Worm (Caenorhabditis elegans) whole organism, L2 larva: Measurements from ENCODE around the gene C13A2.1.
A peak's percentile ranks its signal among the peaks of the same experiment; 100 is the strongest.

Source experiments
- C34F6.9 ChIP-seq: fragments of 150-350 bp; optimal IDR thresholded peaks from 2 replicates; lab custom pipeline; 2014; ENCODE audit warnings: missing biosample characterization, missing genetic modification characterization
- F13H6.1 ChIP-seq: sonication (generic microtip); optimal IDR thresholded peaks from 2 replicates; lab custom pipeline; 2016; ENCODE audit warnings: missing genetic modification characterization, missing compliant biosample characterization
- R02D3.7 ChIP-seq: fragments of 150-350 bp; optimal IDR thresholded peaks from 2 replicates; lab custom pipeline; 2014; ENCODE audit warnings: missing biosample characterization, missing genetic modification characterization
- ZK546.5 ChIP-seq: sonication (generic microtip); optimal IDR thresholded peaks from 2 replicates; lab custom pipeline; 2017; ENCODE audit warnings: missing biosample characterization, missing genetic modification characterization
- alr-1 ChIP-seq: fragments of 150-350 bp; optimal IDR thresholded peaks from 2 replicates; lab custom pipeline; 2014; ENCODE audit warnings: missing biosample characterization, missing genetic modification characterization
- ama-1 ChIP-seq: fragments of 150-350 bp; optimal IDR thresholded peaks from 2 replicates; lab custom pipeline; 2018; ENCODE audit warnings: inconsistent platforms
- blmp-1 ChIP-seq: sonication (generic microtip); optimal IDR thresholded peaks from 2 replicates; lab custom pipeline; 2017; ENCODE audit warnings: missing genetic modification characterization, mild to moderate bottlenecking, missing compliant biosample characterization, antibody characterized with exemption, moderate library complexity; ENCODE audit not compliant: insufficient read depth
- ceh-82 ChIP-seq: fragments of 150-350 bp; optimal IDR thresholded peaks from 2 replicates; lab custom pipeline; 2014; ENCODE audit warnings: missing biosample characterization, missing genetic modification characterization
- crh-2 ChIP-seq: sonication (generic microtip); optimal IDR thresholded peaks from 2 replicates; lab custom pipeline; 2017; ENCODE audit warnings: missing biosample characterization, missing genetic modification characterization
- elt-1 ChIP-seq: fragments of 150-350 bp; optimal IDR thresholded peaks from 2 replicates; lab custom pipeline; 2014; ENCODE audit warnings: missing biosample characterization, missing genetic modification characterization
- elt-3 ChIP-seq: sonication (generic microtip); optimal IDR thresholded peaks from 2 replicates; lab custom pipeline; 2017; ENCODE audit warnings: missing biosample characterization, missing genetic modification characterization
- lin-13 ChIP-seq: fragments of 150-350 bp; optimal IDR thresholded peaks from 2 replicates; lab custom pipeline; 2014; ENCODE audit warnings: missing biosample characterization, missing genetic modification reagents, missing genetic modification characterization
- lin-39 ChIP-seq: fragments of 150-350 bp; optimal IDR thresholded peaks from 2 replicates; lab custom pipeline; 2014; ENCODE audit warnings: missing biosample characterization, missing genetic modification reagents, missing genetic modification characterization
- lsy-2 ChIP-seq, 2 experiments: fragments of 150-350 bp in 1 of 2; sonication (generic microtip) in 1 of 2; optimal IDR thresholded peaks; 2 replicates each; lab custom pipeline; 2014 to 2017; ENCODE audit warnings: missing biosample characterization in 2 of 2, missing genetic modification characterization in 2 of 2
- mab-5 ChIP-seq: fragments of 150-350 bp; optimal IDR thresholded peaks from 2 replicates; lab custom pipeline; 2014; ENCODE audit warnings: missing biosample characterization, missing genetic modification characterization
- mbf-1 ChIP-seq: sonication (generic microtip); optimal IDR thresholded peaks from 2 replicates; lab custom pipeline; 2017; ENCODE audit warnings: missing biosample characterization, missing genetic modification characterization
- mdl-1 ChIP-seq, 2 experiments: fragments of 150-350 bp in 1 of 2; sonication (generic microtip) in 1 of 2; optimal IDR thresholded peaks; 2 replicates each; lab custom pipeline; 2017; ENCODE audit warnings: missing biosample characterization in 2 of 2, missing genetic modification characterization in 2 of 2
- nhr-10 ChIP-seq: sonication (generic microtip); optimal IDR thresholded peaks from 2 replicates; lab custom pipeline; 2017; ENCODE audit warnings: missing biosample characterization, missing genetic modification characterization
- nhr-23 ChIP-seq: fragments of 150-350 bp; optimal IDR thresholded peaks from 2 replicates; lab custom pipeline; 2014; ENCODE audit warnings: missing biosample characterization, missing genetic modification reagents, missing genetic modification characterization
- nhr-237 ChIP-seq: fragments of 150-350 bp; optimal IDR thresholded peaks from 2 replicates; lab custom pipeline; 2014; ENCODE audit warnings: missing biosample characterization, missing genetic modification characterization
- nhr-25 ChIP-seq: fragments of 150-350 bp; sonication (generic microtip); optimal IDR thresholded peaks from 3 replicates; lab custom pipeline; 2014; ENCODE audit warnings: missing biosample characterization, missing genetic modification characterization
- nhr-6 ChIP-seq: fragments of 150-350 bp; optimal IDR thresholded peaks from 2 replicates; lab custom pipeline; 2014; ENCODE audit warnings: missing biosample characterization, missing genetic modification characterization
- nhr-77 ChIP-seq: fragments of 150-350 bp; optimal IDR thresholded peaks from 2 replicates; lab custom pipeline; 2014; ENCODE audit warnings: missing biosample characterization, missing genetic modification characterization
- peb-1 ChIP-seq: fragments of 150-350 bp; optimal IDR thresholded peaks from 2 replicates; lab custom pipeline; 2014; ENCODE audit warnings: missing biosample characterization, missing genetic modification characterization
- sem-4 ChIP-seq: fragments of 150-350 bp; optimal IDR thresholded peaks from 2 replicates; lab custom pipeline; 2014; ENCODE audit warnings: missing biosample characterization, missing genetic modification reagents, missing genetic modification characterization
- skn-1 ChIP-seq: sonication (generic microtip); optimal IDR thresholded peaks from 2 replicates; lab custom pipeline; 2017; ENCODE audit warnings: missing biosample characterization, missing genetic modification characterization
- sma-3 ChIP-seq: sonication (generic microtip); optimal IDR thresholded peaks from 2 replicates; lab custom pipeline; 2016; ENCODE audit warnings: missing genetic modification reagents, missing genetic modification characterization, missing compliant biosample characterization
- sma-9 ChIP-seq, 2 experiments: fragments of 150-350 bp in 1 of 2; sonication (generic microtip) in 1 of 2; optimal IDR thresholded peaks; 2 replicates each; lab custom pipeline; 2014 to 2016; ENCODE audit warnings: missing genetic modification characterization in 2 of 2, mild to moderate bottlenecking in 1 of 2, missing biosample characterization in 1 of 2, missing compliant biosample characterization in 1 of 2, missing genetic modification reagents in 1 of 2, moderate library complexity in 1 of 2
- snpc-4 ChIP-seq: fragments of 150-350 bp; optimal IDR thresholded peaks from 2 replicates; lab custom pipeline; 2014; ENCODE audit warnings: missing biosample characterization, missing genetic modification characterization
- unc-39 ChIP-seq: fragments of 150-350 bp; optimal IDR thresholded peaks from 2 replicates; lab custom pipeline; 2014; ENCODE audit warnings: missing biosample characterization, missing genetic modification characterization
- unc-62 ChIP-seq: fragments of 150-350 bp; optimal IDR thresholded peaks from 2 replicates; lab custom pipeline; 2014; ENCODE audit warnings: missing biosample characterization, missing genetic modification reagents, missing genetic modification characterization
- zag-1 ChIP-seq: fragments of 150-350 bp; optimal IDR thresholded peaks from 2 replicates; lab custom pipeline; 2014; ENCODE audit warnings: missing biosample characterization, missing genetic modification characterization
- ztf-1 ChIP-seq: fragments of 200-800 bp; sonication (Bioruptor generic); conservative IDR thresholded peaks from 2 replicates; pipeline ENCODE4 v1.3.6; 2022; ENCODE audit warnings: missing genetic modification characterization, missing compliant biosample characterization

C13A2.1 gene

DNA sequence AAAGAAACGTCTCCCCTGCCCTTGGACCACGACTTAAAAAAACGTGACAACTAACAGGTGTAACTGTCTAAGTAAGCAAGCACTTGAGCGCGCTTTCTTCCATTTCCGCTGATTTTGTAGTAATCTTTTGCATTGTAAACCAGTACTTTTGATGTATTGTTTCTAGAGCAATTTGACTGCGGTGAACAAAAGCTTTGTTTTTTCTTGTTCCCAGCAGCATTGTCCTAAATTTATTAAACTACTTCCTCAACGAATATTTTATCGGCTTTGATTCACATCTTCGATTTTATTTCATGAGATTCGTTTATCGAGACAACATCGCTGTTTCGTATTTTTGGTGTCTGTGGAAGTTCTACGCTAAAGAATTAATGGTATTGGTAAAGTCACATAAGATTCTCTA is at the start of gene C13A2.1:
Gene C13A2.1 (plus strand): TSS at position 301 of the 400 bp plus-strand sequence.
- TF ChIP-seq snpc-4 (tag; lab: Kevin White, UChicago) (no peak), peb-1 (tag; lab: Kevin White, UChicago) (no peak), zag-1 (tag; lab: Kevin White, UChicago) (no peak), F13H6.1 (tag; lab: Kevin White, UChicago) (no peak), elt-1 (peak; percentile 6)

DNA sequence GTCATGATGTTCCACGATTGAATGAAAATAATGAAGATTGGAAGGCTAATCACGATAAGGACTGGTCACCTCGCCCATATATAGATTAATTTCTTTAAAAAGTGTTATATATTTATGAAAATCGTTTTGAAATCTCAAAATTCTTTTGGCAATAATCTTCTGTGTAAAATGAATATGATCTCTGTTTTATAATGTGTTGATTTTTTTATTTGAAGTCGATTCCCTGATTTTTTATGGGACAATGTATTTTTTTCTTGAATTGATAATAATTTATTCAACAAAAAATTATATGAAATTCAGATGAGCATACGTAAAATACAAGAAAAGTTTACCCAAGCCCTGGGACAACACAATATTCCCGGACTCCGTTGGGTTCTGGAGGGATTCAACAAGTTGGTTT is 49.3 kb upstream of the C13A2.1 start, which contains the start of gene C05C8.1:
Gene C05C8.1 (plus strand): TSS at position 301 of the 400 bp plus-strand sequence.
- TF ChIP-seq mab-5 (tag; lab: Kevin White, UChicago) (no peak), blmp-1 (no peak), crh-2 (tag; lab: Kevin White, UChicago) (no peak), nhr-6 (tag; lab: Kevin White, UChicago) (no peak), nhr-237 (tag; lab: Kevin White, UChicago) (no peak), sma-3 (GFP tag; lab: Kevin White, UChicago) (no peak), nhr-23 (tag; lab: Kevin White, UChicago) (no peak), zag-1 (tag; lab: Kevin White, UChicago) (no peak), unc-39 (tag; lab: Kevin White, UChicago) (no peak), R02D3.7 (tag; lab: Kevin White, UChicago) (no peak), sma-9 (GFP tag; optimal IDR thresholded peaks at IDR 0.05; lab: Kevin White, UChicago) (no peak), sma-9 (tag; optimal IDR thresholded peaks at IDR 0.05; lab: Kevin White, UChicago) (no peak), ama-1 (lab: Kevin White, UChicago) (no peak), skn-1 (no peak), ZK546.5 (tag; lab: Kevin White, UChicago) (no peak), peb-1 (tag; lab: Kevin White, UChicago) (no peak), lin-13 (GFP tag; lab: Kevin White, UChicago) (no peak)

DNA sequence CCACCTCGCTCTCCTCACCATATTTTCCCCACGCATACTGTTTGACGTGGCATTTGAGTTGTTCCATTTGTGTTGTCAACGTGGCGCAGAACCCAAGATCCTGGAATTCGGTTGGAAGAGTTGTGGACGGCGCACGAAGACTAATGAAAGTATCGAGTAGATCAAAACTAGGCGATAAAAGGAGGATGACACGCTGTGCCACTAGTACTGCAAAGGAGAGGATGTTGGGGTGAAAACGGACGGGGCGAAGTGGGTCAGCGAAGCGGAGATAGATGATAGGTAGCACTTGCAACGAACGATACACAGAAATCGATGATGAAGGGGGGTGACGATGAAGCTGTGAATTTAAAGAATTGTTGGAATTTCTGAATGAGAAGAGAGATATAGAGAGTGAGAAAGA is 41.8 kb upstream of the C13A2.1 start, which contains the start of gene C05C8.7:
Gene C05C8.7 (minus strand): TSS at position 100 of the 400 bp plus-strand sequence.
- TF ChIP-seq ceh-82 (no peak), R02D3.7 (tag; lab: Kevin White, UChicago) (no peak), blmp-1 (no peak), ZK546.5 (tag; lab: Kevin White, UChicago) (no peak), sem-4 (tag; lab: Kevin White, UChicago) (no peak), lsy-2 (tag; optimal IDR thresholded peaks at IDR 0.05; lab: Kevin White, UChicago) (no peak), sma-3 (GFP tag; lab: Kevin White, UChicago) (no peak), nhr-6 (tag; lab: Kevin White, UChicago) (no peak), skn-1 (no peak), alr-1 (tag; lab: Kevin White, UChicago) (no peak), F13H6.1 (tag; lab: Kevin White, UChicago) (no peak), zag-1 (tag; lab: Kevin White, UChicago) (no peak), ztf-1 (no peak), nhr-25 (tag; lab: Kevin White, UChicago) (no peak), sma-9 (GFP tag; optimal IDR thresholded peaks at IDR 0.05; lab: Kevin White, UChicago) (no peak), sma-9 (tag; optimal IDR thresholded peaks at IDR 0.05; lab: Kevin White, UChicago) (no peak)

DNA sequence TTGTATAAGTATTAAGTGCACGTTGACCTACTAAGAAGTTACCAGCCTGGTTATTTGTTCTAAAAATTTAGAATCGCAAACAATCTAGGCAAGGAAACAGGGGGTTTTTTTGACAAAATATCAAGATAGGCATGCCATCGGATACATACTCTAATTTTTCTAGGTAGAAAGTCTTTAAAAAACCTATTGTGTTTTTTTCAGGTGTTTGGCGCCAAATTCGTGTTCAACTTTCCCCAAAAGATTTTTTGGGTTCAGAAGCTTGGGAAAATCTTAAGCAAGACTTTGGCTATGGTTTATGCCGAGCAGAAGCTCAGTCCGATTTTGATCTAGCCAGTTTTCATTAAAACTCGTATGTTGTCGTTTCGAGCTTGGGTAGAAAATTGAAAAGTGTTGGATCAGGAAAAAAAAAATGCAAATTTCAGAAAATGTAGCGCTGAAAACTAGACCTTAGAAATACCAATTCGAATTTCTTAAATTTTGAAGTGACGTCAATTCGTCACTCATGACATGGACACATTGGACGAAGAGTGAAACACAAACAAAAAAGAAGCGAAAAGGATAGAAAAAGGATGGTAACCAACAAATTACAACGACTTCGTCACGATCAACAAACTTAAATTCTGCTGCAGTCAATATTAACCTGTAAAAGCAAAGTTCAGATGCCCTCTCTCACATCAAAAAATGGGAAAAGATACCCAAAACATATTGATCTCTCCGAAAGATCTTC is 40.4 kb upstream of the C13A2.1 start:
- TF ChIP-seq sma-9 (GFP tag; optimal IDR thresholded peaks at IDR 0.05; lab: Kevin White, UChicago) (peak; percentile 25), sma-9 (tag; optimal IDR thresholded peaks at IDR 0.05; lab: Kevin White, UChicago) (no peak), nhr-25 (tag; lab: Kevin White, UChicago) (peak; percentile 20), zag-1 (tag; lab: Kevin White, UChicago) (no peak), nhr-23 (tag; lab: Kevin White, UChicago) (no peak), mdl-1 (tag; optimal IDR thresholded peaks at IDR 0.05; lab: Kevin White, UChicago) (no peak)

DNA sequence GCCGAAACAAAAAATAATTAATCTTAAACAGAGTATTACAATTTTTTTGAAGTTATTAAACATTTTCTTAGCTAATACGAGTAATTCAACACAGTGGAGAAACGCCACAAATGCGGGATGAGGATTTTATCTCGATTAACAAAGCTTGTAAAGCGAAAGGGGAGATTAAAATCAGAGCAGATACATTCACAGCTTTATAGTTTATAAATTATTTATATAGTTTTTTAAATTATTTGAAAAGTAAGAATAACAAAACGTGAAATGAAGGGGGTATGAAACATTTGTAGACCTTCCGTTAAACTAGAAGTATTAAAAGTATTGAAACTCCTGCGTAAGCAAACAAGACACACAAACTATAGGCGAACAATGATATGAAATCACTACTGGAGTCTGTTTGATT is 33.7 kb upstream of the C13A2.1 start, which contains the start of gene C05C8.8:
Gene C05C8.8 (minus strand): TSS at position 101 of the 400 bp plus-strand sequence.
- TF ChIP-seq snpc-4 (tag; lab: Kevin White, UChicago), result no peak
- TF ChIP-seq peb-1 (tag; lab: Kevin White, UChicago), result no peak
- TF ChIP-seq unc-39 (tag; lab: Kevin White, UChicago), result no peak
- TF ChIP-seq lin-39 (tag; lab: Kevin White, UChicago), result no peak
- no peak for TF ChIP-seq C34F6.9 (tag; lab: Kevin White, UChicago)
- TF ChIP-seq mdl-1 (tag; optimal IDR thresholded peaks at IDR 0.05; lab: Kevin White, UChicago), result no peak
- no peak for TF ChIP-seq ceh-82
- no peak for TF ChIP-seq nhr-77
- TF ChIP-seq unc-62 (GFP tag; lab: Kevin White, UChicago), result no peak
- TF ChIP-seq mbf-1 (tag; lab: Kevin White, UChicago), result no peak
- no peak for TF ChIP-seq blmp-1
- TF ChIP-seq nhr-25 (tag; lab: Kevin White, UChicago), result no peak
- TF ChIP-seq elt-3 (tag; lab: Kevin White, UChicago), result no peak
- TF ChIP-seq crh-2 (tag; lab: Kevin White, UChicago), result no peak
- no peak for TF ChIP-seq nhr-10 (tag; lab: Kevin White, UChicago)
- TF ChIP-seq zag-1 (tag; lab: Kevin White, UChicago), result no peak
